Worm (Caenorhabditis elegans) whole organism, L2 larva: ENCODE results near the gene Y43F8B.2.

Experiments
- R02D3.7 ChIP-seq: fragments of 150-350 bp; optimal IDR thresholded peaks from 2 replicates; lab custom pipeline; 2014; ENCODE audit warnings: missing biosample characterization, missing genetic modification characterization
- egl-27 ChIP-seq: sonication (generic microtip); optimal IDR thresholded peaks from 3 replicates; lab custom pipeline; 2017; ENCODE audit warnings: missing biosample characterization, missing genetic modification reagents, missing genetic modification characterization
- elt-1 ChIP-seq: fragments of 150-350 bp; optimal IDR thresholded peaks from 2 replicates; lab custom pipeline; 2014; ENCODE audit warnings: missing biosample characterization, missing genetic modification characterization
- lin-39 ChIP-seq: fragments of 150-350 bp; optimal IDR thresholded peaks from 2 replicates; lab custom pipeline; 2014; ENCODE audit warnings: missing biosample characterization, missing genetic modification reagents, missing genetic modification characterization
- nhr-11 ChIP-seq: fragments of 150-350 bp; optimal IDR thresholded peaks from 2 replicates; lab custom pipeline; 2014; ENCODE audit warnings: missing biosample characterization, missing genetic modification characterization
- nhr-12 ChIP-seq: fragments of 150-350 bp; optimal IDR thresholded peaks from 2 replicates; lab custom pipeline; 2014; ENCODE audit warnings: missing biosample characterization, missing genetic modification characterization
- nhr-237 ChIP-seq: fragments of 150-350 bp; optimal IDR thresholded peaks from 2 replicates; lab custom pipeline; 2014; ENCODE audit warnings: missing biosample characterization, missing genetic modification characterization
- skn-1 ChIP-seq: sonication (generic microtip); optimal IDR thresholded peaks from 2 replicates; lab custom pipeline; 2017; ENCODE audit warnings: missing biosample characterization, missing genetic modification characterization
- sma-3 ChIP-seq: sonication (generic microtip); optimal IDR thresholded peaks from 2 replicates; lab custom pipeline; 2016; ENCODE audit warnings: missing genetic modification reagents, missing genetic modification characterization, missing compliant biosample characterization
- unc-39 ChIP-seq: fragments of 150-350 bp; optimal IDR thresholded peaks from 2 replicates; lab custom pipeline; 2014; ENCODE audit warnings: missing biosample characterization, missing genetic modification characterization
- unc-55 ChIP-seq: fragments of 150-350 bp; sonication (generic microtip); optimal IDR thresholded peaks from 3 replicates; lab custom pipeline; 2014; ENCODE audit warnings: missing biosample characterization, missing genetic modification reagents, missing genetic modification characterization
- zag-1 ChIP-seq: fragments of 150-350 bp; optimal IDR thresholded peaks from 2 replicates; lab custom pipeline; 2014; ENCODE audit warnings: missing biosample characterization, missing genetic modification characterization
- ztf-11 ChIP-seq: sonication (generic microtip); optimal IDR thresholded peaks from 2 replicates; lab custom pipeline; 2017; ENCODE audit warnings: missing biosample characterization, missing genetic modification characterization

ce11 chrV:19491302-19491701, 41.6 kb downstream of the Y43F8B.2 start, which contains the start of gene Y43F8B.29:
- TF ChIP-seq unc-55 (GFP tag; lab: Kevin White, UChicago) (no peak), skn-1 (no peak), nhr-11 (tag; lab: Kevin White, UChicago) (no peak), lin-39 (tag; lab: Kevin White, UChicago) (no peak), nhr-237 (no peak), zag-1 (tag; lab: Kevin White, UChicago) (no peak), nhr-12 (tag; lab: Kevin White, UChicago) (no peak), sma-3 (GFP tag; lab: Kevin White, UChicago) (no peak), unc-39 (no peak), ztf-11 (no peak), egl-27 (no peak), R02D3.7 (no peak), elt-1 (tag; lab: Kevin White, UChicago) (no peak)
